Worm (Caenorhabditis elegans) whole organism, L1 larva: ENCODE measurements around the gene nhr-201.

Source experiments
- ama-1 ChIP-seq: fragments of 150-350 bp; optimal IDR thresholded peaks from 2 replicates; lab custom pipeline; 2014
- blmp-1 ChIP-seq: fragments of 150-350 bp; optimal IDR thresholded peaks from 2 replicates; lab custom pipeline; 2014; ENCODE audit warnings: missing biosample characterization, missing genetic modification characterization
- egl-27 ChIP-seq, 2 experiments: fragments of 150-350 bp in 1 of 2; sonication (generic microtip); optimal IDR thresholded peaks; 3 replicates each; lab custom pipeline; 2017 to 2018; ENCODE audit warnings: missing biosample characterization in 2 of 2, missing genetic modification characterization in 2 of 2, missing genetic modification reagents in 2 of 2
- fkh-10 ChIP-seq: sonication (generic microtip); optimal IDR thresholded peaks from 2 replicates; lab custom pipeline; 2017; ENCODE audit warnings: missing biosample characterization, missing genetic modification reagents, missing genetic modification characterization
- fkh-4 ChIP-seq: sonication (generic microtip); optimal IDR thresholded peaks from 2 replicates; lab custom pipeline; 2016; ENCODE audit warnings: missing compliant biosample characterization, missing genetic modification characterization, borderline replicate concordance
- lin-35 ChIP-seq, 2 experiments: fragments of 150-350 bp; optimal IDR thresholded peaks; 2 replicates each; lab custom pipeline; 2014; ENCODE audit warnings: missing biosample characterization in 2 of 2, missing genetic modification characterization in 2 of 2, missing genetic modification reagents in 2 of 2
- nhr-76 ChIP-seq: sonication (generic microtip); optimal IDR thresholded peaks from 2 replicates; lab custom pipeline; 2017; ENCODE audit warnings: missing biosample characterization, missing genetic modification characterization
- pqm-1 ChIP-seq: sonication (generic microtip); optimal IDR thresholded peaks from 3 replicates; lab custom pipeline; 2017; ENCODE audit warnings: missing biosample characterization, missing genetic modification characterization
- swsn-7 ChIP-seq: sonication (generic microtip); optimal IDR thresholded peaks from 2 replicates; lab custom pipeline; 2016; ENCODE audit warnings: missing genetic modification characterization, missing compliant biosample characterization
- unc-62 ChIP-seq: fragments of 150-350 bp; optimal IDR thresholded peaks from 2 replicates; lab custom pipeline; 2014; ENCODE audit warnings: missing biosample characterization, missing genetic modification reagents, missing genetic modification characterization

ce11 chrV:468460-468859, 3.8 kb downstream of the nhr-201 start, which contains the start of gene srbc-57:
- TF ChIP-seq lin-35 (GFP tag; optimal IDR thresholded peaks at IDR 0.05; lab: Kevin White, UChicago) (no peak), egl-27 (tag; optimal IDR thresholded peaks at IDR 0.05; lab: Kevin White, UChicago) (no peak), swsn-7 (tag; lab: Kevin White, UChicago) (no peak), blmp-1 (no peak), fkh-4 (tag; lab: Kevin White, UChicago) (no peak), unc-62 (GFP tag; lab: Kevin White, UChicago) (no peak), ama-1 (lab: Kevin White, UChicago) (no peak), fkh-10 (GFP tag; lab: Kevin White, UChicago) (no peak), nhr-76 (tag; lab: Kevin White, UChicago) (no peak), pqm-1 (tag; lab: Kevin White, UChicago) (no peak)
